Worm (Caenorhabditis elegans) whole organism, early embryonic: Measurements from ENCODE around the gene F41H10.1.

Experiments
- B0310.2 ChIP-seq: sonication (generic microtip); optimal IDR thresholded peaks from 2 replicates; lab custom pipeline; 2016; ENCODE audit warnings: mild to moderate bottlenecking, missing genetic modification characterization, missing compliant biosample characterization
- aly-1 ChIP-seq: sonication (generic microtip); optimal IDR thresholded peaks from 2 replicates; lab custom pipeline; 2016; ENCODE audit warnings: missing genetic modification characterization, missing compliant biosample characterization
- ama-1 ChIP-seq: fragments of 150-350 bp; optimal IDR thresholded peaks from 2 replicates; lab custom pipeline; 2014
- ceh-36 ChIP-seq: sonication (generic microtip); optimal IDR thresholded peaks from 2 replicates; lab custom pipeline; 2016; ENCODE audit warnings: missing genetic modification characterization, inconsistent platforms, missing compliant biosample characterization
- ets-7 ChIP-seq: sonication (generic microtip); optimal IDR thresholded peaks from 2 replicates; lab custom pipeline; 2016; ENCODE audit warnings: missing genotype, missing genetic modification characterization, missing compliant biosample characterization
- hmg-4 ChIP-seq: fragments of 200-800 bp; sonication (Bioruptor generic); optimal IDR thresholded peaks from 2 replicates; lab custom pipeline; 2018; ENCODE audit warnings: mild to moderate bottlenecking, missing genetic modification characterization, missing compliant biosample characterization
- pes-1 ChIP-seq: fragments of 200-800 bp; sonication (Bioruptor generic); IDR thresholded peaks from 2 replicates; pipeline ENCODE4 v1.3.6; 2022; ENCODE audit warnings: missing genetic modification reagents, missing genetic modification characterization, missing compliant biosample characterization
- tbx-11 ChIP-seq: fragments of 200-800 bp; sonication (Bioruptor generic); IDR thresholded peaks from 2 replicates; pipeline ENCODE4 v1.3.6; 2022; ENCODE audit warnings: missing genetic modification characterization, missing compliant biosample characterization
- tbx-37 ChIP-seq: fragments of 200-800 bp; sonication (Bioruptor generic); conservative IDR thresholded peaks from 2 replicates; pipeline ENCODE4 v1.3.6; 2022; ENCODE audit warnings: missing genetic modification reagents, missing genetic modification characterization, missing compliant biosample characterization

ce11 chrIV:5354564-5354963, 28.1 kb upstream of the F41H10.1 start:
- no peak for TF ChIP-seq pes-1 (GFP tag; lab: Robert Waterston, UW)
- no peak for TF ChIP-seq ceh-36
- no peak for TF ChIP-seq tbx-11 (GFP tag; lab: Robert Waterston, UW)
- no peak for TF ChIP-seq ama-1 (lab: Kevin White, UChicago)
- no peak for TF ChIP-seq hmg-4 (GFP tag; lab: Kevin White, UChicago)
- TF ChIP-seq aly-1 (tag; lab: Kevin White, UChicago), result no peak
- TF ChIP-seq tbx-37 (GFP tag; lab: Robert Waterston, UW), result no peak
- TF ChIP-seq B0310.2 (tag; lab: Kevin White, UChicago), result no peak
- TF ChIP-seq ets-7 (tag; lab: Kevin White, UChicago), result no peak
